Worm (Caenorhabditis elegans) whole organism, early embryonic: Measurements from ENCODE around the gene C38C6.3.
A peak's percentile ranks its signal among the peaks of the same experiment; 100 is the strongest.
"Not testable (repeated sequence)": the region's sequence is repeated elsewhere in the genome, so short reads cannot be mapped to it uniquely, and the experiment has no call there.

Experiments used
- ama-1 ChIP-seq: fragments of 150-350 bp; optimal IDR thresholded peaks from 2 replicates; lab custom pipeline; 2014
- hmbx-1 ChIP-seq: sonication (generic microtip); optimal IDR thresholded peaks from 2 replicates; lab custom pipeline; 2016; ENCODE audit warnings: mild to moderate bottlenecking, missing genetic modification characterization, missing compliant biosample characterization
- hmg-4 ChIP-seq: fragments of 200-800 bp; sonication (Bioruptor generic); optimal IDR thresholded peaks from 2 replicates; lab custom pipeline; 2018; ENCODE audit warnings: mild to moderate bottlenecking, missing genetic modification characterization, missing compliant biosample characterization
- hnd-1 ChIP-seq: sonication (generic microtip); optimal IDR thresholded peaks from 2 replicates; lab custom pipeline; 2016; ENCODE audit warnings: missing genetic modification characterization, missing compliant biosample characterization
- pes-1 ChIP-seq: fragments of 200-800 bp; sonication (Bioruptor generic); IDR thresholded peaks from 2 replicates; pipeline ENCODE4 v1.3.6; 2022; ENCODE audit warnings: missing genetic modification reagents, missing genetic modification characterization, missing compliant biosample characterization
- sea-1 ChIP-seq: fragments of 200-800 bp; sonication (Bioruptor generic); conservative IDR thresholded peaks from 2 replicates; pipeline ENCODE4 v1.3.6; 2022; ENCODE audit warnings: missing genetic modification characterization, missing compliant biosample characterization

ce11 chrII:14635895-14636294 is 3.0 kb downstream of the C38C6.3 start:
- TF ChIP-seq pes-1 (GFP tag; lab: Robert Waterston, UW) = peak; percentile 71
- TF ChIP-seq hmbx-1 (tag; lab: Kevin White, UChicago); ama-1; hnd-1; sea-1: not testable (repeated sequence)
- TF ChIP-seq hmg-4 (GFP tag; lab: Kevin White, UChicago) = peak; percentile 12
